Worm (Caenorhabditis elegans): Measurements from ENCODE around the gene cpg-8.

Gene cpg-8

ce11 chrV:4693282-4693588, 1.0 kb upstream of the cpg-8 start:
- TF ChIP-seq sma-9 (GFP tag; optimal IDR thresholded peaks at IDR 0.05): peak; percentile 62
- no peak for TF ChIP-seq sma-9 (tag; optimal IDR thresholded peaks at IDR 0.05)
- TF ChIP-seq ztf-1 (GFP tag; conservative IDR thresholded peaks at IDR 0.05): no peak
- no peak for TF ChIP-seq egl-27 (tag; optimal IDR thresholded peaks at IDR 0.05)
- TF ChIP-seq nhr-12 (tag; optimal IDR thresholded peaks at IDR 0.05): no peak
- TF ChIP-seq unc-62 (GFP tag; optimal IDR thresholded peaks at IDR 0.05): no peak
- no peak for TF ChIP-seq Y55F3AM.14 (GFP tag; optimal IDR thresholded peaks at IDR 0.05)
- no peak for TF ChIP-seq elt-3 (tag; optimal IDR thresholded peaks at IDR 0.05)
- no peak for TF ChIP-seq ZK546.5 (tag; optimal IDR thresholded peaks at IDR 0.05)
- TF ChIP-seq unc-55 (GFP tag; optimal IDR thresholded peaks at IDR 0.05): no peak
- TF ChIP-seq lsy-2 (tag; optimal IDR thresholded peaks at IDR 0.05): peak in 1 of 2 experiments; percentile 39
- peak; percentile 62 for TF ChIP-seq nhr-129 (tag; optimal IDR thresholded peaks at IDR 0.05)
- no peak for TF ChIP-seq zag-1 (tag; optimal IDR thresholded peaks at IDR 0.05)
- no peak for TF ChIP-seq ama-1 (optimal IDR thresholded peaks at IDR 0.05)

- no peak for TF ChIP-seq gmeb-1 (tag; optimal IDR thresholded peaks at IDR 0.05)
- no peak for TF ChIP-seq mab-5 (tag; optimal IDR thresholded peaks at IDR 0.05)
- TF ChIP-seq nhr-6 (tag; optimal IDR thresholded peaks at IDR 0.05): no peak
- no peak for TF ChIP-seq nhr-25 (tag; optimal IDR thresholded peaks at IDR 0.05)
- no peak for TF ChIP-seq zag-1 (tag; optimal IDR thresholded peaks at IDR 0.05)
- TF ChIP-seq sma-9 (GFP tag; optimal IDR thresholded peaks at IDR 0.05): no peak
- TF ChIP-seq sma-9 (tag; optimal IDR thresholded peaks at IDR 0.05): no peak
- TF ChIP-seq C34F6.9 (tag; optimal IDR thresholded peaks at IDR 0.05): no peak
- TF ChIP-seq dmd-4 (tag; optimal IDR thresholded peaks at IDR 0.05): no peak
- TF ChIP-seq mbf-1 (tag; optimal IDR thresholded peaks at IDR 0.05): no peak
- no peak for TF ChIP-seq egl-27 (tag; optimal IDR thresholded peaks at IDR 0.05)
- no peak for TF ChIP-seq unc-62 (GFP tag; optimal IDR thresholded peaks at IDR 0.05)
- TF ChIP-seq crh-2 (tag; optimal IDR thresholded peaks at IDR 0.05): no peak
- no peak for TF ChIP-seq lin-13 (GFP tag; optimal IDR thresholded peaks at IDR 0.05)
- no peak for TF ChIP-seq nhr-21 (tag; optimal IDR thresholded peaks at IDR 0.05)
- no peak for TF ChIP-seq F13H6.1 (tag; optimal IDR thresholded peaks at IDR 0.05)
- TF ChIP-seq unc-39 (tag; optimal IDR thresholded peaks at IDR 0.05): no peak
These were observed 575 bp downstream of the cpg-8 start for ce11 chrV:4691657-4692056.

- no peak for TF ChIP-seq snpc-4 (tag; optimal IDR thresholded peaks at IDR 0.05)
- TF ChIP-seq nhr-21 (tag; optimal IDR thresholded peaks at IDR 0.05): no peak
- no peak for TF ChIP-seq lsy-2 (tag; optimal IDR thresholded peaks at IDR 0.05)
- no peak for TF ChIP-seq ceh-82 (tag; optimal IDR thresholded peaks at IDR 0.05)
- TF ChIP-seq nhr-25 (tag; optimal IDR thresholded peaks at IDR 0.05): no peak
- TF ChIP-seq ama-1 (optimal IDR thresholded peaks at IDR 0.05): peak; percentile 49
- peak; percentile 68 for TF ChIP-seq Y55F3AM.14 (GFP tag; optimal IDR thresholded peaks at IDR 0.05)
- TF ChIP-seq ztf-4 (tag; optimal IDR thresholded peaks at IDR 0.05): no peak
- TF ChIP-seq sem-4 (tag; optimal IDR thresholded peaks at IDR 0.05): no peak
These were observed 3.0 kb downstream of the cpg-8 start, which contains the start of gene K03B4.1 for ce11 chrV:4689234-4689633. TSS of gene K03B4.1 (plus strand) at chrV:4689330.

- TF ChIP-seq aly-2 (tag; optimal IDR thresholded peaks at IDR 0.05) (no peak), lin-11 (tag; optimal IDR thresholded peaks at IDR 0.05) (no peak), gmeb-1 (tag; optimal IDR thresholded peaks at IDR 0.05) (no peak), Y55F3AM.14 (GFP tag; optimal IDR thresholded peaks at IDR 0.05) (peak; percentile 33), ama-1 (optimal IDR thresholded peaks at IDR 0.05) (peak; percentile 31), nhr-129 (tag; optimal IDR thresholded peaks at IDR 0.05) (no peak), R02D3.7 (tag; optimal IDR thresholded peaks at IDR 0.05) (no peak), ztf-11 (tag; optimal IDR thresholded peaks at IDR 0.05) (no peak), crh-2 (tag; optimal IDR thresholded peaks at IDR 0.05) (peak; percentile 2), alr-1 (tag; optimal IDR thresholded peaks at IDR 0.05) (no peak), snpc-4 (tag; optimal IDR thresholded peaks at IDR 0.05) (no peak), sem-4 (tag; optimal IDR thresholded peaks at IDR 0.05) (no peak)
These were observed 4.2 kb downstream of the cpg-8 start, which contains the start of gene K03B4.2 for ce11 chrV:4687944-4688505. TSS of gene K03B4.2 (plus strand) at chrV:4687994.
